Fruit fly (Drosophila melanogaster): ENCODE results near the gene CG7458.

DNA sequence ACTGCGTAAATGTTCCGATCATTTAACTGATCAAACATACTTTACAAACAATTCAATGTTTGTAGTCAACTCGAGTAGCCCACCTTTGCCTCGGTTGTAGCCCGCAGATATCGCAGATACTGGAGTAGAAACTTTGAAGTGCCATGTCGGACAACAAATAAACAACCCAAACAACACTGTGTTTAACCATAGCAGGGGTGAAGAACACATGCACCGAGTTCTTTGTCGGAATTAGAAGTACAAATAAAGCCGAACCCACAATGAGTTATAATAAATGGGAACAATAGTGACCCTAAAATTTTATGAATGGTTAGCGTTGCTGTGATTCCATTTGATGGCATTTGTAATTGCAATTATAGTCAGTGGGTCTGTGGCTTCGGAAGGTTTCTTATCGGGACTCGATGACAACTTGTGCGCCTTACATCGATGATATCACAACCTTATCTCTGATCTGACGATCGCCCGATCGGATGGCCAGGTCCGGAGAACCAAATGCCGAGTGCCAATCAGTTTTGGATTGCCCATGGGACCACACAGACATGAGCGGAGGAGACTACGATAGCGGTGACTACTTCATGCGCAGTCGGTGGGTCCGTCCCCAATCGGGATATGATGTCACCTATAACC is 7.1 kb downstream of the CG7458 start, which contains the start of gene Chs2:
- no peak for TF ChIP-seq CG1620 (GFP tag; optimal IDR thresholded peaks at IDR 0.05)
- TF ChIP-seq CG14711 (tag; optimal IDR thresholded peaks at IDR 0.05): no peak
- TF ChIP-seq kay (GFP tag; ENCODE audit: borderline replicate concordance): peak; percentile 66
- TF ChIP-seq ovo (GFP tag; optimal IDR thresholded peaks at IDR 0.05): no peak
- TF ChIP-seq tj (GFP tag; optimal IDR thresholded peaks at IDR 0.05): no peak
- no peak for TF ChIP-seq bab1 (GFP tag; optimal IDR thresholded peaks at IDR 0.05)
- no peak for TF ChIP-seq pad (GFP tag; optimal IDR thresholded peaks at IDR 0.05)
- TF ChIP-seq Crg-1 (GFP tag; optimal IDR thresholded peaks at IDR 0.05): no peak
- TF ChIP-seq CG11617 (GFP tag; optimal IDR thresholded peaks at IDR 0.05): no peak
- TF ChIP-seq cic (GFP tag; optimal IDR thresholded peaks at IDR 0.05): peak; percentile 94
- TF ChIP-seq Clk (GFP tag; optimal IDR thresholded peaks at IDR 0.05): no peak
- no peak for TF ChIP-seq cnc (optimal IDR thresholded peaks at IDR 0.05)
- no peak for TF ChIP-seq CG7045 (GFP tag; optimal IDR thresholded peaks at IDR 0.05)
